Fruit fly (Drosophila melanogaster) whole organism, embryonic: Measurements from ENCODE around the gene Pi3K68D.

ENCODE experiments used
- Atf6 ChIP-seq: fragments of 200-800 bp; sonication (Bioruptor generic); IDR thresholded peaks from 2 replicates; pipeline ENCODE4 v1.3.6; 2022; ENCODE audit warnings: missing biosample characterization, missing genetic modification characterization
- CG10366 ChIP-seq: fragments of 200-800 bp; sonication (Bioruptor generic); IDR thresholded peaks from 2 replicates; pipeline ENCODE4 v1.3.6; 2022; ENCODE audit warnings: missing biosample characterization, missing genetic modification characterization
- CG10543 ChIP-seq: fragments of 200-800 bp; sonication (Bioruptor generic); optimal IDR thresholded peaks from 3 replicates; lab custom pipeline; 2017; ENCODE audit warnings: missing biosample characterization, mild to moderate bottlenecking, missing genetic modification characterization, moderate library complexity
- CG10565 ChIP-seq: fragments of 200-800 bp; sonication (Bioruptor generic); optimal IDR thresholded peaks from 3 replicates; lab custom pipeline; 2016; ENCODE audit warnings: missing biosample characterization, mild to moderate bottlenecking, missing genetic modification characterization
- CG11398 ChIP-seq: fragments of 200-800 bp; sonication (Bioruptor generic); optimal IDR thresholded peaks from 2 replicates; lab custom pipeline; 2016; ENCODE audit warnings: missing biosample characterization, missing genetic modification characterization
- CG11695 ChIP-seq: fragments of 200-800 bp; sonication (Bioruptor generic); IDR thresholded peaks from 3 replicates; pipeline ENCODE4 v1.3.6; 2022; ENCODE audit warnings: missing biosample characterization, missing genetic modification characterization
- CG11696 ChIP-seq: fragments of 200-800 bp; sonication (Bioruptor generic); IDR thresholded peaks from 2 replicates; pipeline ENCODE4 v1.3.6; 2022; ENCODE audit warnings: missing biosample characterization, missing genetic modification characterization
- CG12219 ChIP-seq: fragments of 200-800 bp; sonication (Bioruptor generic); optimal IDR thresholded peaks from 3 replicates; lab custom pipeline; 2018; ENCODE audit warnings: missing biosample characterization, mild to moderate bottlenecking, missing genetic modification characterization
- CG12659 ChIP-seq: fragments of 200-800 bp; sonication (Bioruptor generic); optimal IDR thresholded peaks from 3 replicates; lab custom pipeline; 2017; ENCODE audit warnings: mild to moderate bottlenecking, missing biosample characterization, missing genetic modification reagents, missing genetic modification characterization
- CG14710 ChIP-seq: fragments of 200-800 bp; sonication (Bioruptor generic); optimal IDR thresholded peaks from 3 replicates; lab custom pipeline; 2019; ENCODE audit warnings: missing biosample characterization, mild to moderate bottlenecking, missing genetic modification characterization, moderate library complexity
- CG15479 ChIP-seq: fragments of 200-800 bp; sonication (Bioruptor generic); optimal IDR thresholded peaks from 3 replicates; lab custom pipeline; 2019; ENCODE audit warnings: missing biosample characterization, mild to moderate bottlenecking, missing genetic modification characterization, moderate library complexity
- CG15514 ChIP-seq: fragments of 200-800 bp; sonication (Bioruptor generic); optimal IDR thresholded peaks from 3 replicates; lab custom pipeline; 2017; ENCODE audit warnings: missing biosample characterization, missing genetic modification characterization, mild to moderate bottlenecking, moderate library complexity, missing genetic modification reagents
- CG1647 ChIP-seq: fragments of 200-800 bp; sonication (Bioruptor generic); optimal IDR thresholded peaks from 3 replicates; lab custom pipeline; 2016; ENCODE audit warnings: missing biosample characterization, missing genetic modification characterization
- CG17186 ChIP-seq: fragments of 200-800 bp; sonication (Bioruptor generic); optimal IDR thresholded peaks from 3 replicates; lab custom pipeline; 2017; ENCODE audit warnings: missing biosample characterization, missing genetic modification reagents, missing genetic modification characterization
- CG17912 ChIP-seq: fragments of 200-800 bp; sonication (Bioruptor generic); optimal IDR thresholded peaks from 2 replicates; lab custom pipeline; 2018; ENCODE audit warnings: missing biosample characterization, mild to moderate bottlenecking, missing genetic modification characterization
- CG2116 ChIP-seq: fragments of 200-800 bp; sonication (Bioruptor generic); optimal IDR thresholded peaks from 3 replicates; lab custom pipeline; 2018; ENCODE audit warnings: missing biosample characterization, mild to moderate bottlenecking, missing genetic modification characterization
- CG30403 ChIP-seq: fragments of 200-800 bp; sonication (Bioruptor generic); optimal IDR thresholded peaks from 3 replicates; lab custom pipeline; 2016; ENCODE audit warnings: missing biosample characterization, missing genetic modification characterization
- CG3281 ChIP-seq: fragments of 200-800 bp; sonication (Bioruptor generic); optimal IDR thresholded peaks from 3 replicates; lab custom pipeline; 2017; ENCODE audit warnings: missing biosample characterization, mild to moderate bottlenecking, missing genetic modification characterization
- CG3838 ChIP-seq: fragments of 200-800 bp; sonication (Bioruptor generic); optimal IDR thresholded peaks from 3 replicates; lab custom pipeline; 2016; ENCODE audit warnings: missing biosample characterization, missing genetic modification characterization
- CG4282 ChIP-seq: fragments of 200-800 bp; sonication (Bioruptor generic); optimal IDR thresholded peaks from 2 replicates; lab custom pipeline; 2016; ENCODE audit warnings: missing biosample characterization, missing genetic modification characterization
- CG5953 ChIP-seq: fragments of 200-800 bp; sonication (Bioruptor generic); IDR thresholded peaks from 2 replicates; pipeline ENCODE4 v1.3.6; 2022; ENCODE audit warnings: missing biosample characterization, missing genetic modification characterization
- CG6791 ChIP-seq: fragments of 200-800 bp; sonication (Bioruptor generic); IDR thresholded peaks from 3 replicates; pipeline ENCODE4 v1.3.6; 2022; ENCODE audit warnings: missing biosample characterization, missing genetic modification characterization; ENCODE audit not compliant: partially characterized antibody
- CG7786 ChIP-seq: fragments of 200-800 bp; sonication (Bioruptor generic); optimal IDR thresholded peaks from 2 replicates; lab custom pipeline; 2016; ENCODE audit warnings: missing biosample characterization, missing genetic modification characterization
- CG9932 ChIP-seq: fragments of 200-800 bp; sonication (Bioruptor generic); IDR thresholded peaks from 2 replicates; pipeline ENCODE4 v1.3.6; 2022; ENCODE audit warnings: missing biosample characterization, missing genetic modification characterization
- CTCF ChIP-seq: fragments of 200-800 bp; sonication (Bioruptor generic); optimal IDR thresholded peaks from 2 replicates; lab custom pipeline; 2017; ENCODE audit warnings: missing biosample characterization, mild to moderate bottlenecking, missing genetic modification characterization, moderate library complexity
- Chrac-16 ChIP-seq: fragments of 200-800 bp; sonication (Bioruptor generic); optimal IDR thresholded peaks from 3 replicates; lab custom pipeline; 2016; ENCODE audit warnings: missing biosample characterization, missing genetic modification characterization
- Dad ChIP-seq: fragments of 200-800 bp; sonication (Bioruptor generic); optimal IDR thresholded peaks from 3 replicates; lab custom pipeline; 2016; ENCODE audit warnings: missing biosample characterization, missing genetic modification characterization
- Dp ChIP-seq: fragments of 200-800 bp; sonication (Bioruptor generic); optimal IDR thresholded peaks from 2 replicates; lab custom pipeline; 2018; ENCODE audit warnings: missing biosample characterization, mild to moderate bottlenecking, missing genetic modification characterization, moderate library complexity
- Dref ChIP-seq: fragments of 200-800 bp; sonication (Bioruptor generic); IDR thresholded peaks from 2 replicates; pipeline ENCODE4 v1.3.6; 2022; ENCODE audit warnings: missing biosample characterization, missing genetic modification characterization
- E2f1 ChIP-seq: fragments of 200-800 bp; sonication (Bioruptor generic); IDR thresholded peaks from 2 replicates; pipeline ENCODE4 v1.3.6; 2022; ENCODE audit warnings: missing biosample characterization, missing genetic modification characterization
- E2f2 ChIP-seq: fragments of 200-800 bp; sonication (Bioruptor generic); IDR thresholded peaks from 2 replicates; pipeline ENCODE4 v1.3.6; 2022; ENCODE audit warnings: missing biosample characterization, missing genetic modification characterization
- H2.0 ChIP-seq: fragments of 200-800 bp; sonication (Bioruptor generic); IDR thresholded peaks from 2 replicates; pipeline ENCODE4 v1.3.6; 2022; ENCODE audit warnings: missing biosample characterization, missing genetic modification characterization
- HHEX ChIP-seq: fragments of 200-800 bp; sonication (Bioruptor generic); optimal IDR thresholded peaks from 3 replicates; lab custom pipeline; 2017; ENCODE audit warnings: missing biosample characterization, mild to moderate bottlenecking, missing genetic modification characterization, missing genetic modification reagents
- HLH3B ChIP-seq: fragments of 200-800 bp; sonication (Bioruptor generic); IDR thresholded peaks from 2 replicates; pipeline ENCODE4 v1.3.6; 2022; ENCODE audit warnings: missing biosample characterization, missing genetic modification characterization
- HLHmδ ChIP-seq: fragments of 200-800 bp; sonication (Bioruptor generic); optimal IDR thresholded peaks from 2 replicates; lab custom pipeline; 2018; ENCODE audit warnings: missing biosample characterization, mild to moderate bottlenecking, missing genetic modification characterization, moderate library complexity
- Lim3 ChIP-seq: fragments of 200-800 bp; sonication (Bioruptor generic); IDR thresholded peaks from 2 replicates; pipeline ENCODE4 v1.3.6; 2022; ENCODE audit warnings: missing biosample characterization, missing genetic modification characterization
- ab ChIP-seq: fragments of 200-800 bp; sonication (Bioruptor generic); optimal IDR thresholded peaks from 2 replicates; lab custom pipeline; 2016; ENCODE audit warnings: missing biosample characterization, missing genetic modification characterization
- chinmo ChIP-seq: fragments of 200-800 bp; sonication (Bioruptor generic); IDR thresholded peaks from 4 replicates; pipeline ENCODE4 v1.3.6; 2022; ENCODE audit warnings: missing biosample characterization, missing genetic modification characterization; ENCODE audit not compliant: partially characterized antibody
- crp ChIP-seq, 2 experiments: fragments of 200-800 bp; sonication (Bioruptor generic); optimal IDR thresholded peaks; 2 replicates in 1 of 2; 3 replicates in 1 of 2; lab custom pipeline; 2017; ENCODE audit warnings: missing biosample characterization in 2 of 2, missing genetic modification characterization in 2 of 2, mild to moderate bottlenecking in 1 of 2, moderate library complexity in 1 of 2
- dan ChIP-seq: fragments of 200-800 bp; sonication (Bioruptor generic); IDR thresholded peaks from 2 replicates; pipeline ENCODE4 v1.3.6; 2022; ENCODE audit warnings: missing biosample characterization, missing genetic modification characterization
- dati ChIP-seq: fragments of 200-800 bp; sonication (Bioruptor generic); IDR thresholded peaks from 2 replicates; pipeline ENCODE4 v1.3.6; 2022; ENCODE audit warnings: missing biosample characterization, missing genetic modification characterization
- fd3F ChIP-seq: fragments of 200-800 bp; sonication (Bioruptor generic); optimal IDR thresholded peaks from 2 replicates; lab custom pipeline; 2018; ENCODE audit warnings: missing biosample characterization, mild to moderate bottlenecking, missing genetic modification characterization, moderate library complexity
- gfzf ChIP-seq: fragments of 200-800 bp; sonication (Bioruptor generic); optimal IDR thresholded peaks from 2 replicates; lab custom pipeline; 2016; ENCODE audit warnings: missing biosample characterization, mild to moderate bottlenecking, missing genetic modification characterization, moderate library complexity
- gsb-n ChIP-seq: fragments of 200-800 bp; sonication (Bioruptor generic); optimal IDR thresholded peaks from 3 replicates; lab custom pipeline; 2018; ENCODE audit warnings: missing biosample characterization, mild to moderate bottlenecking, missing genetic modification characterization
- kah ChIP-seq: fragments of 200-800 bp; sonication (Bioruptor generic); optimal IDR thresholded peaks from 2 replicates; lab custom pipeline; 2018; ENCODE audit warnings: missing biosample characterization, mild to moderate bottlenecking, missing genetic modification characterization
- mld ChIP-seq: fragments of 200-800 bp; sonication (Bioruptor generic); IDR thresholded peaks from 3 replicates; pipeline ENCODE4 v1.3.6; 2022; ENCODE audit warnings: missing biosample characterization, missing genetic modification characterization; ENCODE audit not compliant: partially characterized antibody
- nau ChIP-seq: fragments of 200-800 bp; sonication (Bioruptor generic); optimal IDR thresholded peaks from 3 replicates; lab custom pipeline; 2017; ENCODE audit warnings: missing biosample characterization, mild to moderate bottlenecking, missing genetic modification characterization, missing genetic modification reagents
- repo ChIP-seq: fragments of 200-800 bp; sonication (Bioruptor generic); optimal IDR thresholded peaks from 2 replicates; lab custom pipeline; 2016; ENCODE audit warnings: missing biosample characterization, missing genetic modification characterization
- slp2 ChIP-seq: fragments of 200-800 bp; sonication (Bioruptor generic); optimal IDR thresholded peaks from 2 replicates; lab custom pipeline; 2016; ENCODE audit warnings: missing biosample characterization, missing genetic modification characterization
- twi ChIP-seq: fragments of 200-800 bp; optimal IDR thresholded peaks from 2 replicates; lab custom pipeline; 2019; ENCODE audit warnings: missing biosample characterization, mild to moderate bottlenecking, missing genetic modification characterization, moderate library complexity
- unpg ChIP-seq: fragments of 200-800 bp; sonication (Bioruptor generic); optimal IDR thresholded peaks from 3 replicates; lab custom pipeline; 2018; ENCODE audit warnings: missing biosample characterization, mild to moderate bottlenecking, missing genetic modification characterization, moderate library complexity

Pi3K68D gene

DNA sequence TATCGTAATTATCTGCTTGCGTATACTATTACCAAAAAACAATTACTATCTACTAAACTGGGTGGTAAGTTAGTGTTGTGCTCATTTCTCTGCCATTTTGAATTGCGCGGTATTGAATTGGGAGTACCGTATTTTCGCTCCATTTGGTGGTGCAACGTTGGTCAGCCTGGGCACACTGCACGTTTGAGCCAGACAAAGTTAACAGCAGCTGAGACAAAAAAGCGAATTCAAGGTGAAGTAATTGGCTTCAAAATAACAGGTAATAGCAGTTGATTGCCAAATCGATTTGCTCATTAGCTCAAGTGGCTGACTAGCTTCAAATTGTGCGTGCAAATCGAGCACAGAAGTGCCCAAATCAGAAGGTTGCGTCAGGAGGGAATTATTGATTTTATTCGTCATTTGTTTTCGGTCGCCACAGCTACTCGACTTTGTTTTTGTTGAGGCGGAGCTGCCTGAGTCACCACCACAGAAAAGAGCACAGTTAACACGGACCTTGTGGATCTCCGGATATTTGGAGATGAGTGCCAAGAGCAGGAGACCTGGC is 5.7 kb upstream of the Pi3K68D start, which contains the start of gene Klp68D (continued):
- TF ChIP-seq HHEX (GFP tag; lab: Kevin White, UChicago): no peak
- no peak for TF ChIP-seq Lim3 (GFP tag; lab: Robert Waterston, UW)
- no peak for TF ChIP-seq repo (GFP tag; lab: Kevin White, UChicago)
- TF ChIP-seq CG15479 (GFP tag; lab: Kevin White, UChicago): no peak
- peak in 1 of 2 experiments; percentile 59 for TF ChIP-seq crp (GFP tag; optimal IDR thresholded peaks at IDR 0.05; lab: Kevin White, UChicago)
- TF ChIP-seq CG4282 (GFP tag; lab: Kevin White, UChicago): no peak
- TF ChIP-seq Atf6 (GFP tag; lab: Robert Waterston, UW): no peak
- no peak for TF ChIP-seq CG1647 (GFP tag; lab: Kevin White, UChicago)
- no peak for TF ChIP-seq E2f1 (GFP tag; lab: Robert Waterston, UW)
- TF ChIP-seq ab: no peak
- no peak for TF ChIP-seq fd3F
- TF ChIP-seq CG11398 (GFP tag; lab: Kevin White, UChicago): no peak
- TF ChIP-seq CTCF (GFP tag; lab: Kevin White, UChicago): no peak
- TF ChIP-seq H2.0 (GFP tag; lab: Robert Waterston, UW): no peak
- no peak for TF ChIP-seq slp2 (GFP tag; lab: Kevin White, UChicago)
- no peak for TF ChIP-seq CG10565 (GFP tag; lab: Kevin White, UChicago)
- TF ChIP-seq kah: no peak
- TF ChIP-seq dan (GFP tag; lab: Robert Waterston, UW): no peak
- peak; percentile 83 for TF ChIP-seq gfzf (GFP tag; lab: Kevin White, UChicago)
- TF ChIP-seq CG11696 (GFP tag; lab: Robert Waterston, UW): no peak
- TF ChIP-seq CG17912 (GFP tag; lab: Kevin White, UChicago): no peak
- no peak for TF ChIP-seq HLHmδ (GFP tag; lab: Kevin White, UChicago)
- peak; percentile 6 for TF ChIP-seq CG17186 (GFP tag; lab: Kevin White, UChicago)
- TF ChIP-seq dati (GFP tag; lab: Robert Waterston, UW): no peak
- peak; percentile 57; the same call in 1 of the 3 replicates for TF ChIP-seq CG6791 (GFP tag; lab: Robert Waterston, UW)
- TF ChIP-seq CG9932: no peak
- no peak for TF ChIP-seq HLH3B (GFP tag; lab: Robert Waterston, UW)
- TF ChIP-seq CG14710 (tag; lab: Kevin White, UChicago): no peak
- TF ChIP-seq nau: no peak
- TF ChIP-seq unpg (GFP tag; lab: Kevin White, UChicago): no peak
- peak; percentile 38 for TF ChIP-seq CG15514 (GFP tag; lab: Kevin White, UChicago)
- TF ChIP-seq CG2116: peak; percentile 28
- no peak for TF ChIP-seq CG5953
- TF ChIP-seq CG12659: no peak
- no peak for TF ChIP-seq CG11695 (GFP tag; lab: Robert Waterston, UW)
- TF ChIP-seq CG7786 (GFP tag; lab: Kevin White, UChicago): no peak
- TF ChIP-seq CG12219 (GFP tag; lab: Kevin White, UChicago): no peak
- TF ChIP-seq CG3281 (GFP tag; lab: Kevin White, UChicago): no peak
- no peak for TF ChIP-seq Dad
- TF ChIP-seq E2f2 (GFP tag; lab: Robert Waterston, UW): peak; percentile 95
- TF ChIP-seq Dp (GFP tag; lab: Kevin White, UChicago): peak; percentile 89
- TF ChIP-seq twi (tag; lab: Kevin White, UChicago): no peak
- TF ChIP-seq CG10543 (GFP tag; lab: Kevin White, UChicago): no peak
- TF ChIP-seq mld (GFP tag; lab: Robert Waterston, UW): no peak
- no peak for TF ChIP-seq chinmo (GFP tag; lab: Robert Waterston, UW)
- TF ChIP-seq Chrac-16 (GFP tag; lab: Kevin White, UChicago): no peak
- TF ChIP-seq gsb-n (tag; lab: Kevin White, UChicago): no peak
- TF ChIP-seq CG3838 (GFP tag; lab: Kevin White, UChicago): no peak
- no peak for TF ChIP-seq CG10366 (GFP tag; lab: Robert Waterston, UW)
- peak; percentile 33; the same call in 1 of the 2 replicates for TF ChIP-seq Dref (GFP tag; lab: Robert Waterston, UW)
- no peak for TF ChIP-seq CG30403
